Worm (Caenorhabditis elegans): ENCODE results near the gene acbp-4.

The acbp-4 gene

DNA sequence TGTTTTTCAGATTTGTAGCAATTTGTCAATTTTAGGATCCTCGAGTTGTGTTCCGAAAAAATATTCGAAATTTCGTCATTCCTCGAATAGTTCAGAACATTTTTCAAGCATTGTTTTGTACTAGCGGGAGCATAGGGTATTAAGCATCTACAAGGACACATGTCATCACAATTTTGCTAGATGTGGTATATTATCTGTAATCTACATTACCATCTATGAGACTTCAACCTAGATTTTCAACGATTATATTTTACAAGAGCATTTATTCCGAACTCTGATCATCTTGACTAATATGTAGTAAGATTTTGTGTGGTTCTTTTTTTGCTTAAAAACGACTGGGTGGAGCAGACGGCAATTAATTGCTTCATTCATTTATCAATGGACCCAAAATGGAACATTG lies 45.9 kb downstream of the acbp-4 start:
- no peak for TF ChIP-seq scrt-1 (GFP tag; IDR thresholded peaks at IDR 0.05)

- TF ChIP-seq flt-1 (GFP tag; IDR thresholded peaks at IDR 0.05) (no peak), pes-1 (GFP tag; IDR thresholded peaks at IDR 0.05) (no peak), tbx-11 (GFP tag; IDR thresholded peaks at IDR 0.05) (no peak), B0310.2 (tag; optimal IDR thresholded peaks at IDR 0.05) (no peak)
Observed at ce11 chrIII:7262592-7262991, 46.3 kb downstream of the acbp-4 start.

DNA sequence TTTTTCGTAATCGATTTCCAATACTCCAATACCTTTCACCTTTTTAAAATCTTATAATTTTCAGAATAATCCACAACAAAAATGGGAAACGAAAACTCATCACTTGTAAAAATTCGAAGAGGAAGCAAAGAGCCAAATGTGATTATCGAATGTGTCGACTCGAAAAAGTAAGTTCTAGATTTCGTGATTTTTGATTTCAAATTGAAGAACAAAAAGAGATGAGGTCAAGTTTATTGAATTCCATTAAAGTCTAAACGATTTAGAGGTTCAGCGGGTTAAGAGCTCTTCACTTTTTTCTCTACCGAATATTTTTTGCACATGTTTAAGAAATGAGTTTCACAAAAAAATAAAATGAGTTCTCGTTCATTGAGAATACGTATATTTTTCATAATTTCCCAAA lies 50.0 kb downstream of the acbp-4 start, which contains the start of gene B0361.4:
Gene B0361.4 (plus strand): TSS at position 61 of the 400 bp plus-strand sequence.
- TF ChIP-seq tra-4 (tag; optimal IDR thresholded peaks at IDR 0.05) (no peak), B0310.2 (tag; optimal IDR thresholded peaks at IDR 0.05) (no peak), ama-1 (optimal IDR thresholded peaks at IDR 0.05) (no peak), hnd-1 (tag; optimal IDR thresholded peaks at IDR 0.05) (no peak), flt-1 (GFP tag; IDR thresholded peaks at IDR 0.05) (no peak), tbx-37 (GFP tag; conservative IDR thresholded peaks at IDR 0.05) (no peak), scrt-1 (GFP tag; IDR thresholded peaks at IDR 0.05) (no peak)

Data from whole organism, early embryonic.